Worm (Caenorhabditis elegans): ENCODE data around the gene irld-56.

irld-56 gene

DNA sequence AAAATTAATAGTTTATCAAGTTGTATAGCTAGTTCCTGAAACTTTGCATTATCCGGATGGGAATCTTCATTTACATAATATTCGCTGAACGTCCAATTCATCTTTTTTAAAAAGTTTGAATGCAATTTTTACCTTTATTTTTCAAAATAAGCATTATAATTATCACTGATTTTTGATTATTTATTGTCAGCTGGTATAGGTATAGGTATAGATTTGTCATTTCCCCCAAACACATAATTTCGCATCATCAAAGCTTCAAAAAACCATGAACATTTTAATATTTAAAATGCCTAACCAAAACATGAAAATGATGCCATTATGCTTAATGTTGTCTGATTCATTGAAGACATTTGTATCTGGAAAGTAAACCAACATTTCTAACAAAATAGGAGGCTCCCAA lies 3.9 kb downstream of the irld-56 start, which contains the start of gene srw-63:
Gene srw-63 (minus strand): TSS at position 101 of the 400 bp plus-strand sequence.
- no peak for TF ChIP-seq sma-3 (GFP tag; optimal IDR thresholded peaks at IDR 0.05)
- TF ChIP-seq ztf-1 (GFP tag; conservative IDR thresholded peaks at IDR 0.05), result no peak
- no peak for TF ChIP-seq lsy-2 (tag; optimal IDR thresholded peaks at IDR 0.05)

DNA sequence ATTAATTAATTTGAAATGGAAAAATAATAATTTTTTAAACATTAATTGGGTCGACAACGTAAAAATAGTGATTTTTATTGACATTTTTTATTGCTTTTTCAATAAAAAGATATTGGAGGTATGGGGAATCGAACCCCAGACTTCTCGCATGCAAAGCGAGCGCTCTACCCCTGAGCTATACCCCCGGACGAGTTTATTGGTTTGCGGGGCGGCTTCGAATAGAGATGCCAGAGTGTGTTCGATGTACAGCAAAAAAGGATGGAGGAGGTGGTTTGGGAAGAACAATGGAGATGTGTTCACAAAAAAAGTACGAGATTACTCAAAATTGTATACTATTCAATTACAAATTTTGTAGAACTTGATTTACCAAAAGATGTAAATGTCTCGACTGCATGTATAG lies 6.1 kb downstream of the irld-56 start:
- TF ChIP-seq dmd-4 (tag; optimal IDR thresholded peaks at IDR 0.05), result no peak
- TF ChIP-seq lin-13 (GFP tag; optimal IDR thresholded peaks at IDR 0.05), result peak; percentile 14
- no peak for TF ChIP-seq nhr-77 (tag; optimal IDR thresholded peaks at IDR 0.05)
- TF ChIP-seq gmeb-1 (tag; optimal IDR thresholded peaks at IDR 0.05), result peak; percentile 43
- TF ChIP-seq alr-1 (tag; optimal IDR thresholded peaks at IDR 0.05), result no peak
- no peak for TF ChIP-seq nhr-23 (tag; optimal IDR thresholded peaks at IDR 0.05)
- TF ChIP-seq ceh-16 (tag; optimal IDR thresholded peaks at IDR 0.05), result no peak
- peak; percentile 36 for TF ChIP-seq C34F6.9 (tag; optimal IDR thresholded peaks at IDR 0.05)
- TF ChIP-seq nhr-129 (tag; optimal IDR thresholded peaks at IDR 0.05), result peak; percentile 80
- TF ChIP-seq elt-3 (tag; optimal IDR thresholded peaks at IDR 0.05), result no peak
- peak; percentile 7 for TF ChIP-seq nhr-25 (tag; optimal IDR thresholded peaks at IDR 0.05)
- TF ChIP-seq F13H6.1 (tag; optimal IDR thresholded peaks at IDR 0.05), result peak; percentile 38
- peak; percentile 97 for TF ChIP-seq snpc-4 (tag; optimal IDR thresholded peaks at IDR 0.05)
- peak; percentile 52 for TF ChIP-seq unc-55 (GFP tag; optimal IDR thresholded peaks at IDR 0.05)
- TF ChIP-seq nhr-21 (tag; optimal IDR thresholded peaks at IDR 0.05), result peak; percentile 41
- TF ChIP-seq crh-2 (tag; optimal IDR thresholded peaks at IDR 0.05), result peak; percentile 17
- TF ChIP-seq lin-11 (tag; optimal IDR thresholded peaks at IDR 0.05), result peak; percentile 23

DNA sequence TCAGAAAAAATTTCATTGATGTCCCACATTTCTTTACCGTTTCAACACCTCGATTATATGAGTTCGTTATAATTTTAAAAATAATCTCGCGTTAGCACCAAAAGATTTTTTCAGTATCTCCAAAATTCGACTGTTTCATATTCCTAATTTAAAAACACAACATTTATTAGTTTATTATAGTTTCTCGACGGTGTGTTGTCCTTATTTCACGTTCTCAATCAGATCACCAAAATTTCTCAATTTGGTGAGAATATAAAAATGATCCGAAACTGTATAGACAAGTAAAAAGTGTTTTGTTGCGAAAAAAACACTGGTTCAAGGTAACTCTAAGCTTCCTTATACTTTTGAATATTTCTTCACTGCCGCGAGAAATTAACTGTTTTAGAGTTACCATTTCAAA lies 11.1 kb downstream of the irld-56 start:
- TF ChIP-seq ztf-1 (GFP tag; conservative IDR thresholded peaks at IDR 0.05) (no peak), C34F6.9 (tag; optimal IDR thresholded peaks at IDR 0.05) (no peak), aly-2 (tag; optimal IDR thresholded peaks at IDR 0.05) (no peak), sma-3 (GFP tag; optimal IDR thresholded peaks at IDR 0.05) (no peak), ztf-11 (tag; optimal IDR thresholded peaks at IDR 0.05) (no peak), sma-9 (GFP tag; optimal IDR thresholded peaks at IDR 0.05) (no peak), sma-9 (tag; optimal IDR thresholded peaks at IDR 0.05) (no peak), ceh-16 (tag; optimal IDR thresholded peaks at IDR 0.05) (no peak), nhr-23 (tag; optimal IDR thresholded peaks at IDR 0.05) (no peak)

DNA sequence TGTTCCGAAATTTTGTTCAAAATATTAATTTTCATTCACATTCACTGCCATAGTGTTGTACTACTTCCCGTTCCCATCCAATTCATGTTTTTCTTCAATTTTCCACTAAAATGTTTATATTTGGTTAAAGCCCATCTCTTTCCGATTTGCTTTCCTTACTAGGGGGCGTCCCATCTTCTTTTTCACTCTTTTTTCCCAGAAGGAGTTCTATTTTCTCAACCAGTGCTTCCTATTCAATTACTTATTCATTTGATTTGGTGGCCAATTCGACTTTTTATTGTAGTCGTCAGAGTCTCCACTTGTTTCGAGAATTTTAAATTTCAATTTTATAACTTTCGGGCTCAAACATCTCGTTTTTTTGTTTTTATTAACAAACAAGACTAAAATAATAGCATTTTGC lies 18.0 kb downstream of the irld-56 start:
- TF ChIP-seq zag-1 (tag; optimal IDR thresholded peaks at IDR 0.05) (no peak), nhr-129 (tag; optimal IDR thresholded peaks at IDR 0.05) (no peak), nhr-237 (tag; optimal IDR thresholded peaks at IDR 0.05) (no peak), sem-4 (tag; optimal IDR thresholded peaks at IDR 0.05) (peak; percentile 3), alr-1 (tag; optimal IDR thresholded peaks at IDR 0.05) (no peak), elt-3 (tag; optimal IDR thresholded peaks at IDR 0.05) (no peak)

DNA sequence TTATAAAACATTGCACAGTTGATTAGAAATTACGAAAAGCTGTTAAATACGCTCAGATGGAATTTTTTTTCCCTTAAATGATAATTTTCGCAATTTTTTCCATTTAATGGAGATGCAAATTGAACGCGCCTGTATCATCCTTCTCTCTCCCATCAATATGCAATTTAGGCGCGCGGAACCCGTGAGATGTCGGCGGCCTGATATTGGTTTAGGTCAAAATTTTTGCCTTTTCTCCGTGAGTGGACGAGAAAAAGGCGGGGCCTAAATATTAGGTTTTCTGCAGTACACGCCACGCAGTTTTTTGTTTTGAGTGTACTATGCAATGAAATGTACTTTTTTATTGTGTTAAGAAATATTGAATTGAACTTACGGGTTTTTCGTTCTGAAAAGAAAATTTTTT lies 29.9 kb downstream of the irld-56 start:
- peak; percentile 58 for TF ChIP-seq snpc-4 (tag; optimal IDR thresholded peaks at IDR 0.05)
- TF ChIP-seq R02D3.7 (tag; optimal IDR thresholded peaks at IDR 0.05), result no peak

DNA sequence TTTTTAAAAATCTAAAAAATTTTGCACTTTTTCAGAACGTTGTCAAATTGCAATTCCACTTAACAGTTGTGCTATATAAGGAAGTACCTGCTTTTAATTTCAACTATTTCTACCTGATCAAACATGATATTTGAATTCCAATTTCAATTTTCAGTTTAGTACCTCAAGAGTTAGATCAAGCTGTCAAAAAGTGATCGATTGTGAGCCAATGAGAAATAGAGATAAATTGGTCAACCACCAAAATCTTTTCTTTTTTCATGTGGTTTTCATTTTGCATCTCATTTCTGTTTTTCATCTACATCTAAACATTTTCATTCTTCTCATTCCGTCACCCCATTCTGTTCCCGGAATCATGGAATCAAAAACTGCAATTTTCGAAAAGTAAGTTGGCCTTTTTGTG lies 31.0 kb downstream of the irld-56 start, which contains the start of gene egl-23:
Gene egl-23 (plus strand): TSS at position 301 of the 400 bp plus-strand sequence.
- TF ChIP-seq ceh-16 (tag; optimal IDR thresholded peaks at IDR 0.05), result no peak

DNA sequence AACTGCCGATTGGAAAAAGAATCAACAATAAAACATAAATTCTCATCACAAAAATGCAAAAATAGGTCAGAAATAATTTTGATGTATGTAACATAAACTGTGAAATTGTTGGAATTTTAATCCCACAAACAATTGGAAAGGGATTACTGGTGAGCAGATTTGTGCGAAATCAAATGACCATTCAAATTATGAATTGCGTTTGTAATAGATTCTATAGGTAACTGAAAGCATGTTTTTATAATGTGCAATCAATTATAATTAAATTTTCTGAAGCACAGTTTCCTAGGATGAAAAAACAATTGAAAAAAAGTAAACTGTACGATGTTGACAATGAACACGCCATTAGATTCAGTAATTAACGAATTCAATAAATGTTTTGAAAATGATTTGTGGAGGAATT lies 34.1 kb downstream of the irld-56 start, which contains the start of gene tor-1:
Gene tor-1 (minus strand): TSS at position 101 of the 400 bp plus-strand sequence.
- TF ChIP-seq nhr-11 (tag; optimal IDR thresholded peaks at IDR 0.05), result no peak
- no peak for TF ChIP-seq lin-39 (tag; optimal IDR thresholded peaks at IDR 0.05)
- TF ChIP-seq ceh-82 (tag; optimal IDR thresholded peaks at IDR 0.05), result no peak
- no peak for TF ChIP-seq sem-4 (tag; optimal IDR thresholded peaks at IDR 0.05)
- no peak for TF ChIP-seq unc-55 (GFP tag; optimal IDR thresholded peaks at IDR 0.05)
- TF ChIP-seq F13H6.1 (tag; optimal IDR thresholded peaks at IDR 0.05), result no peak
- no peak for TF ChIP-seq ztf-4 (tag; optimal IDR thresholded peaks at IDR 0.05)
- no peak for TF ChIP-seq lin-11 (tag; optimal IDR thresholded peaks at IDR 0.05)
- no peak for TF ChIP-seq sma-3 (GFP tag; optimal IDR thresholded peaks at IDR 0.05)
- TF ChIP-seq gmeb-1 (tag; optimal IDR thresholded peaks at IDR 0.05), result no peak
- no peak for TF ChIP-seq mbf-1 (tag; optimal IDR thresholded peaks at IDR 0.05)
- TF ChIP-seq nhr-12 (tag; optimal IDR thresholded peaks at IDR 0.05), result no peak
- no peak for TF ChIP-seq mdl-1 (tag; optimal IDR thresholded peaks at IDR 0.05)
